Worm (Caenorhabditis elegans) whole organism, L1 larva: ENCODE data around the gene Y6G8.14.

ENCODE experiments used
- C16A3.4 ChIP-seq: fragments of 150-350 bp; optimal IDR thresholded peaks from 2 replicates; lab custom pipeline; 2014; ENCODE audit warnings: missing biosample characterization, missing genetic modification characterization
- F16B12.6 ChIP-seq: fragments of 150-350 bp; optimal IDR thresholded peaks from 2 replicates; lab custom pipeline; 2014; ENCODE audit warnings: missing biosample characterization, missing genetic modification characterization
- Y116A8C.19 ChIP-seq: sonication (generic microtip); optimal IDR thresholded peaks from 2 replicates; lab custom pipeline; 2016; ENCODE audit warnings: missing compliant biosample characterization, missing genetic modification characterization, borderline replicate concordance
- alr-1 ChIP-seq: fragments of 200-800 bp; sonication (Bioruptor generic); optimal IDR thresholded peaks from 2 replicates; lab custom pipeline; 2018; ENCODE audit warnings: borderline replicate concordance, mild to moderate bottlenecking, missing genetic modification characterization, missing compliant biosample characterization
- aly-2 ChIP-seq: fragments of 150-350 bp; optimal IDR thresholded peaks from 2 replicates; lab custom pipeline; 2014; ENCODE audit warnings: missing biosample characterization, missing genetic modification characterization
- blmp-1 ChIP-seq: fragments of 150-350 bp; optimal IDR thresholded peaks from 2 replicates; lab custom pipeline; 2014; ENCODE audit warnings: missing biosample characterization, missing genetic modification characterization
- ceh-63 ChIP-seq: fragments of 200-800 bp; sonication (Bioruptor generic); optimal IDR thresholded peaks from 2 replicates; lab custom pipeline; 2018; ENCODE audit warnings: mild to moderate bottlenecking, missing genetic modification characterization, missing compliant biosample characterization
- ceh-82 ChIP-seq, 3 experiments: fragments of 150-350 bp in 1 of 3; sonication (generic microtip) in 2 of 3; optimal IDR thresholded peaks; 2 replicates each; lab custom pipeline; 2014 to 2017; ENCODE audit warnings: missing biosample characterization in 3 of 3, missing genetic modification characterization in 3 of 3
- dpl-1 ChIP-seq, 3 experiments: fragments of 150-350 bp in 2 of 3; sonication (generic microtip) in 1 of 3; optimal IDR thresholded peaks; 2 replicates each; lab custom pipeline; 2014 to 2017; ENCODE audit warnings: missing biosample characterization in 3 of 3, missing genetic modification characterization in 3 of 3, missing genetic modification reagents in 3 of 3
- dsc-1 ChIP-seq: sonication (generic microtip); optimal IDR thresholded peaks from 2 replicates; lab custom pipeline; 2016; ENCODE audit warnings: mild to moderate bottlenecking, missing genetic modification characterization, missing compliant biosample characterization
- efl-1 ChIP-seq, 4 experiments: fragments of 150-350 bp; optimal IDR thresholded peaks in 3 of 4; peaks in 1 of 4; 1 replicate in 1 of 4; 2 replicates in 3 of 4; lab custom pipeline; 2014; ENCODE audit warnings: missing biosample characterization in 2 of 4, missing genetic modification characterization in 2 of 4, missing genetic modification reagents in 2 of 4
- efl-3 ChIP-seq: fragments of 200-800 bp; sonication (Bioruptor generic); optimal IDR thresholded peaks from 2 replicates; lab custom pipeline; 2018; ENCODE audit warnings: mild to moderate bottlenecking, missing genetic modification characterization, missing compliant biosample characterization
- egl-13 ChIP-seq: sonication (generic microtip); optimal IDR thresholded peaks from 2 replicates; lab custom pipeline; 2016; ENCODE audit warnings: missing genotype, missing genetic modification reagents, missing genetic modification characterization, missing compliant biosample characterization
- egl-27 ChIP-seq, 2 experiments: fragments of 150-350 bp in 1 of 2; sonication (generic microtip); optimal IDR thresholded peaks; 3 replicates each; lab custom pipeline; 2017 to 2018; ENCODE audit warnings: missing biosample characterization in 2 of 2, missing genetic modification characterization in 2 of 2, missing genetic modification reagents in 2 of 2
- fkh-10 ChIP-seq: sonication (generic microtip); optimal IDR thresholded peaks from 2 replicates; lab custom pipeline; 2017; ENCODE audit warnings: missing biosample characterization, missing genetic modification reagents, missing genetic modification characterization
- fos-1 ChIP-seq: fragments of 150-350 bp; optimal IDR thresholded peaks from 2 replicates; lab custom pipeline; 2014; ENCODE audit warnings: missing biosample characterization, missing genetic modification characterization
- grh-1 ChIP-seq: fragments of 200-800 bp; sonication (Bioruptor generic); IDR thresholded peaks from 2 replicates; pipeline ENCODE4 v1.3.6; 2022; ENCODE audit warnings: missing genetic modification reagents, missing genetic modification characterization, missing compliant biosample characterization
- hlh-17 ChIP-seq: fragments of 200-800 bp; sonication (Bioruptor generic); optimal IDR thresholded peaks from 2 replicates; lab custom pipeline; 2018; ENCODE audit warnings: missing genetic modification characterization, mild to moderate bottlenecking, missing compliant biosample characterization, moderate library complexity, borderline replicate concordance
- isw-1 ChIP-seq: fragments of 200-800 bp; sonication (Bioruptor generic); IDR thresholded peaks from 2 replicates; pipeline ENCODE4 v1.3.6; 2022; ENCODE audit warnings: missing genetic modification characterization, missing compliant biosample characterization
- jun-1 ChIP-seq: fragments of 150-350 bp; optimal IDR thresholded peaks from 2 replicates; lab custom pipeline; 2014; ENCODE audit warnings: missing biosample characterization, missing genetic modification reagents, missing genetic modification characterization
- lin-35 ChIP-seq, 2 experiments: fragments of 150-350 bp; optimal IDR thresholded peaks; 2 replicates each; lab custom pipeline; 2014; ENCODE audit warnings: missing biosample characterization in 2 of 2, missing genetic modification characterization in 2 of 2, missing genetic modification reagents in 2 of 2
- mef-2 ChIP-seq: fragments of 150-350 bp; optimal IDR thresholded peaks from 2 replicates; lab custom pipeline; 2014; ENCODE audit warnings: missing biosample characterization, missing genetic modification characterization
- mep-1 ChIP-seq: fragments of 150-350 bp; optimal IDR thresholded peaks from 2 replicates; lab custom pipeline; 2014; ENCODE audit warnings: missing biosample characterization, missing genetic modification characterization
- nhr-11 ChIP-seq: fragments of 150-350 bp; optimal IDR thresholded peaks from 2 replicates; lab custom pipeline; 2014; ENCODE audit warnings: missing biosample characterization, missing genetic modification characterization
- nhr-12 ChIP-seq: sonication (generic microtip); optimal IDR thresholded peaks from 2 replicates; lab custom pipeline; 2017; ENCODE audit warnings: missing biosample characterization, missing genetic modification characterization
- nhr-19 ChIP-seq: fragments of 200-800 bp; sonication (Bioruptor generic); conservative IDR thresholded peaks from 2 replicates; pipeline ENCODE4 v1.3.6; 2022; ENCODE audit warnings: missing genetic modification characterization, missing compliant biosample characterization
- nhr-237 ChIP-seq: fragments of 150-350 bp; optimal IDR thresholded peaks from 2 replicates; lab custom pipeline; 2014; ENCODE audit warnings: missing biosample characterization, missing genetic modification characterization
- nhr-77 ChIP-seq: fragments of 150-350 bp; optimal IDR thresholded peaks from 2 replicates; lab custom pipeline; 2014; ENCODE audit warnings: missing biosample characterization, missing genetic modification characterization
- nhr-84 ChIP-seq: sonication (generic microtip); optimal IDR thresholded peaks from 2 replicates; lab custom pipeline; 2017; ENCODE audit warnings: missing biosample characterization, missing genetic modification characterization
- nhr-85 ChIP-seq: sonication (generic microtip); peaks from one replicate; lab custom pipeline; 2016; ENCODE audit warnings: missing genetic modification characterization, inconsistent platforms, missing compliant biosample characterization
- nhr-90 ChIP-seq: sonication (generic microtip); optimal IDR thresholded peaks from 2 replicates; lab custom pipeline; 2016; ENCODE audit warnings: mild to moderate bottlenecking, missing genetic modification characterization, missing compliant biosample characterization; ENCODE audit not compliant: poor library complexity
- pag-3 ChIP-seq: sonication (generic microtip); optimal IDR thresholded peaks from 2 replicates; lab custom pipeline; 2017; ENCODE audit warnings: missing genetic modification characterization, mild to moderate bottlenecking, missing compliant biosample characterization, antibody characterized with exemption, borderline replicate concordance; ENCODE audit not compliant: insufficient read depth
- pqm-1 ChIP-seq: sonication (generic microtip); optimal IDR thresholded peaks from 3 replicates; lab custom pipeline; 2017; ENCODE audit warnings: missing biosample characterization, missing genetic modification characterization
- snpc-4 ChIP-seq: fragments of 150-350 bp; optimal IDR thresholded peaks from 2 replicates; lab custom pipeline; 2014; ENCODE audit warnings: missing biosample characterization, missing genetic modification characterization
- snu-23 ChIP-seq: sonication (generic microtip); optimal IDR thresholded peaks from 2 replicates; lab custom pipeline; 2016; ENCODE audit warnings: missing genetic modification characterization, missing compliant biosample characterization
- sox-4 ChIP-seq: sonication (generic microtip); optimal IDR thresholded peaks from 2 replicates; lab custom pipeline; 2016; ENCODE audit warnings: missing genetic modification characterization, missing compliant biosample characterization
- sptf-1 ChIP-seq: fragments of 150-350 bp; optimal IDR thresholded peaks from 2 replicates; lab custom pipeline; 2014; ENCODE audit warnings: missing biosample characterization, missing genetic modification characterization
- tlp-1 ChIP-seq: fragments of 150-350 bp; optimal IDR thresholded peaks from 2 replicates; lab custom pipeline; 2014; ENCODE audit warnings: missing biosample characterization, missing genetic modification characterization
- unc-130 ChIP-seq: fragments of 150-350 bp; optimal IDR thresholded peaks from 2 replicates; lab custom pipeline; 2017; ENCODE audit warnings: missing biosample characterization, missing genetic modification characterization, inconsistent platforms
- unc-62 ChIP-seq: fragments of 150-350 bp; optimal IDR thresholded peaks from 2 replicates; lab custom pipeline; 2014; ENCODE audit warnings: missing biosample characterization, missing genetic modification reagents, missing genetic modification characterization
- unc-86 ChIP-seq: sonication (generic microtip); optimal IDR thresholded peaks from 2 replicates; lab custom pipeline; 2016; ENCODE audit warnings: missing genetic modification characterization, missing compliant biosample characterization
- unc-98 ChIP-seq: fragments of 200-800 bp; sonication (Bioruptor generic); IDR thresholded peaks from 2 replicates; pipeline ENCODE4 v1.3.6; 2022; ENCODE audit warnings: missing genetic modification characterization, missing compliant biosample characterization
- vab-15 ChIP-seq: sonication (generic microtip); optimal IDR thresholded peaks from 2 replicates; lab custom pipeline; 2017; ENCODE audit warnings: missing genotype, mild to moderate bottlenecking, missing genetic modification characterization, missing compliant biosample characterization
- zip-4 ChIP-seq: fragments of 200-800 bp; sonication (Bioruptor generic); optimal IDR thresholded peaks from 2 replicates; lab custom pipeline; 2018; ENCODE audit warnings: mild to moderate bottlenecking, missing genetic modification characterization, moderate library complexity, missing compliant biosample characterization

Y6G8.14 gene

DNA sequence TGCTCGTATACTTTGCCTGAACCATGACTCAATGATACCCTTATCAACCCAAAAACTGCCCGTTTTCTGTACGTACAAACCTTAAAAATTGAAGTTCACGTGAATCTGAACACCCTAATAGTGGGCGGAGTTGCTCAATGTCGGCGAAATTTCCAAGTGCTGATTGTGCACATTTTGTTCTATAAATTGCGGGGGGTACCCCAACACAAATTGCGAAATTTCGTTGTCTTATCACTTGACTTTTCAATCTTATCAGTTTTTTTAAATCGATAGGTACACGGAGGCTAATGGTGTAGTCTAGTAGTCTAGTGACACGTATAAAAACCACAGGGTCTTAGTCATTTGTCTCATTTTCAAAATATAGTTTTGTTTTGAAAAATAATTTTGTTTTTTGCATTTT is 45.1 kb upstream of the Y6G8.14 start, which contains the start of gene fbxa-108 (continued):
- TF ChIP-seq nhr-11 (tag; lab: Kevin White, UChicago) (no peak), efl-1 (optimal IDR thresholded peaks at IDR 0.05; lab: Kevin White, UChicago) (no peak), efl-1 (GFP tag; optimal IDR thresholded peaks at IDR 0.05 in 1 of 2; lab: Kevin White, UChicago) (no peak), egl-27 (tag; optimal IDR thresholded peaks at IDR 0.05; lab: Kevin White, UChicago) (no peak), Y116A8C.19 (tag; lab: Kevin White, UChicago) (no peak), tlp-1 (tag; lab: Kevin White, UChicago) (no peak), nhr-84 (tag; lab: Kevin White, UChicago) (no peak), nhr-237 (tag; lab: Kevin White, UChicago) (no peak), fos-1 (tag; lab: Kevin White, UChicago) (no peak), vab-15 (tag; lab: Kevin White, UChicago) (no peak), lin-35 (GFP tag; optimal IDR thresholded peaks at IDR 0.05; lab: Kevin White, UChicago) (peak in 1 of 2 experiments; percentile 40), aly-2 (tag; lab: Kevin White, UChicago) (no peak), snu-23 (GFP tag; lab: Kevin White, UChicago) (no peak), nhr-90 (tag; lab: Kevin White, UChicago) (peak; percentile 65), nhr-85 (tag; lab: Kevin White, UChicago) (no peak), snpc-4 (tag; lab: Kevin White, UChicago) (no peak), nhr-19 (GFP tag; lab: Robert Waterston, UW) (peak; percentile 36), ceh-82 (tag; optimal IDR thresholded peaks at IDR 0.05; lab: Kevin White, UChicago) (no peak), sox-4 (tag; lab: Kevin White, UChicago) (no peak), blmp-1 (no peak), grh-1 (GFP tag; lab: Robert Waterston, UW) (no peak), pag-3 (tag; lab: Kevin White, UChicago) (no peak), nhr-12 (no peak), isw-1 (GFP tag; lab: Robert Waterston, UW) (no peak), egl-13 (tag; lab: Kevin White, UChicago) (no peak), dsc-1 (tag; lab: Kevin White, UChicago) (no peak), alr-1 (no peak), unc-86 (no peak), pqm-1 (peak; percentile 94), nhr-77 (tag; lab: Kevin White, UChicago) (no peak), mef-2 (tag; lab: Kevin White, UChicago) (no peak), unc-98 (GFP tag; lab: Robert Waterston, UW) (no peak), jun-1 (tag; lab: Kevin White, UChicago) (peak; percentile 24), mep-1 (tag; lab: Kevin White, UChicago) (no peak), unc-62 (GFP tag; lab: Kevin White, UChicago) (no peak), F16B12.6 (no peak), efl-3 (GFP tag; lab: Kevin White, UChicago) (no peak), unc-130 (tag; lab: Kevin White, UChicago) (no peak), C16A3.4 (tag; lab: Kevin White, UChicago) (no peak), ceh-63 (GFP tag; lab: Kevin White, UChicago) (no peak), sptf-1 (tag; lab: Kevin White, UChicago) (no peak), dpl-1 (GFP tag; optimal IDR thresholded peaks at IDR 0.05; lab: Kevin White, UChicago) (no peak), fkh-10 (GFP tag; lab: Kevin White, UChicago) (no peak), zip-4 (peak; percentile 20), hlh-17 (no peak)
